Fruit fly (Drosophila melanogaster) whole organism, embryonic: ENCODE measurements around the gene Drgx.
A peak's percentile ranks its signal among the peaks of the same experiment; 100 is the strongest.

Experiments used
- Atf3 ChIP-seq: fragments of 200-800 bp; sonication (Bioruptor generic); optimal IDR thresholded peaks from 3 replicates; lab custom pipeline; 2016; ENCODE audit warnings: missing biosample characterization, missing genetic modification characterization
- BEAF-32 ChIP-seq: fragments of 200-800 bp; sonication (Bioruptor generic); optimal IDR thresholded peaks from 3 replicates; lab custom pipeline; 2017; ENCODE audit warnings: missing biosample characterization, missing genetic modification characterization, mild to moderate bottlenecking, moderate library complexity, missing genetic modification reagents
- Bdp1 ChIP-seq: fragments of 200-800 bp; sonication (Bioruptor generic); optimal IDR thresholded peaks from 3 replicates; lab custom pipeline; 2016; ENCODE audit warnings: missing biosample characterization, missing genetic modification characterization
- CG10209 ChIP-seq: fragments of 200-800 bp; sonication (Bioruptor generic); optimal IDR thresholded peaks from 3 replicates; lab custom pipeline; 2017; ENCODE audit warnings: missing biosample characterization, mild to moderate bottlenecking, missing genetic modification characterization, missing genetic modification reagents
- CG11085 ChIP-seq: fragments of 200-800 bp; sonication (Bioruptor generic); IDR thresholded peaks from 2 replicates; pipeline ENCODE4 v1.3.6; 2022; ENCODE audit warnings: missing biosample characterization, missing genetic modification characterization
- CG11696 ChIP-seq: fragments of 200-800 bp; sonication (Bioruptor generic); IDR thresholded peaks from 2 replicates; pipeline ENCODE4 v1.3.6; 2022; ENCODE audit warnings: missing biosample characterization, missing genetic modification characterization
- CG12659 ChIP-seq: fragments of 200-800 bp; sonication (Bioruptor generic); optimal IDR thresholded peaks from 3 replicates; lab custom pipeline; 2017; ENCODE audit warnings: mild to moderate bottlenecking, missing biosample characterization, missing genetic modification reagents, missing genetic modification characterization
- CG15011 ChIP-seq: fragments of 200-800 bp; sonication (Bioruptor generic); optimal IDR thresholded peaks from 3 replicates; lab custom pipeline; 2018; ENCODE audit warnings: missing biosample characterization, mild to moderate bottlenecking, missing genetic modification characterization
- CG1529 ChIP-seq: fragments of 200-800 bp; sonication (Bioruptor generic); optimal IDR thresholded peaks from 3 replicates; lab custom pipeline; 2018; ENCODE audit warnings: missing biosample characterization, missing genetic modification characterization
- CG15696 ChIP-seq: fragments of 200-800 bp; sonication (Bioruptor generic); optimal IDR thresholded peaks from 2 replicates; lab custom pipeline; 2019; ENCODE audit warnings: missing biosample characterization, mild to moderate bottlenecking, missing genetic modification characterization, moderate library complexity
- CG16813 ChIP-seq: fragments of 200-800 bp; sonication (Bioruptor generic); IDR thresholded peaks from 3 replicates; pipeline ENCODE4 v1.3.6; 2022; ENCODE audit warnings: missing biosample characterization, missing genetic modification characterization; ENCODE audit not compliant: partially characterized antibody
- CG17568 ChIP-seq: fragments of 200-800 bp; sonication (Bioruptor generic); optimal IDR thresholded peaks from 2 replicates; lab custom pipeline; 2018; ENCODE audit warnings: missing biosample characterization, mild to moderate bottlenecking, missing genetic modification characterization, moderate library complexity
- CG2129 ChIP-seq: fragments of 200-800 bp; sonication (Bioruptor generic); IDR thresholded peaks from 2 replicates; pipeline ENCODE4 v1.3.6; 2022; ENCODE audit warnings: missing biosample characterization, missing genetic modification characterization; ENCODE audit not compliant: partially characterized antibody
- CG3726 ChIP-seq: fragments of 200-800 bp; sonication (Bioruptor generic); IDR thresholded peaks from 3 replicates; pipeline ENCODE4, ENCODE4 v1.3.6; 2022; ENCODE audit warnings: missing biosample characterization, missing genetic modification characterization
- CG3847 ChIP-seq: fragments of 200-800 bp; sonication (Bioruptor generic); IDR thresholded peaks from 2 replicates; pipeline ENCODE4 v1.3.6; 2022; ENCODE audit warnings: missing biosample characterization, missing genetic modification characterization
- CG4404 ChIP-seq: fragments of 200-800 bp; sonication (Bioruptor generic); IDR thresholded peaks from 2 replicates; pipeline ENCODE4 v1.3.6; 2022; ENCODE audit warnings: missing biosample characterization, missing genetic modification characterization
- CG7271 ChIP-seq: fragments of 200-800 bp; sonication (Bioruptor generic); optimal IDR thresholded peaks from 2 replicates; lab custom pipeline; 2018; ENCODE audit warnings: missing biosample characterization, mild to moderate bottlenecking, missing genetic modification characterization, moderate library complexity
- CG7372 ChIP-seq: fragments of 200-800 bp; sonication (Bioruptor generic); IDR thresholded peaks from 2 replicates; pipeline ENCODE4 v1.3.6; 2022; ENCODE audit warnings: missing biosample characterization, missing genetic modification characterization
- CG7745 ChIP-seq: fragments of 200-800 bp; sonication (Bioruptor generic); optimal IDR thresholded peaks from 2 replicates; lab custom pipeline; 2018; ENCODE audit warnings: missing biosample characterization, mild to moderate bottlenecking, missing genetic modification characterization, moderate library complexity
- CG7839 ChIP-seq: fragments of 200-800 bp; sonication (Bioruptor generic); optimal IDR thresholded peaks from 3 replicates; lab custom pipeline; 2018; ENCODE audit warnings: missing biosample characterization, mild to moderate bottlenecking, missing genetic modification characterization, moderate library complexity
- CG9437 ChIP-seq: fragments of 200-800 bp; sonication (Bioruptor generic); optimal IDR thresholded peaks from 2 replicates; lab custom pipeline; 2018; ENCODE audit warnings: missing biosample characterization, mild to moderate bottlenecking, missing genetic modification characterization
- CG9609 ChIP-seq: fragments of 200-800 bp; sonication (Bioruptor generic); optimal IDR thresholded peaks from 3 replicates; lab custom pipeline; 2016; ENCODE audit warnings: missing biosample characterization, missing genetic modification characterization
- Camta ChIP-seq: fragments of 200-800 bp; sonication (Bioruptor generic); optimal IDR thresholded peaks from 2 replicates; lab custom pipeline; 2016; ENCODE audit warnings: missing biosample characterization, missing genetic modification characterization
- D19B ChIP-seq: fragments of 200-800 bp; sonication (Bioruptor generic); optimal IDR thresholded peaks from 2 replicates; lab custom pipeline; 2017; ENCODE audit warnings: missing biosample characterization, mild to moderate bottlenecking, missing genetic modification characterization
- Gug ChIP-seq: fragments of 200-800 bp; sonication (Bioruptor generic); IDR thresholded peaks from 4 replicates; pipeline ENCODE4 v1.3.6; 2022; ENCODE audit warnings: missing biosample characterization, missing genetic modification characterization
- Hsf ChIP-seq: fragments of 200-800 bp; sonication (Bioruptor generic); optimal IDR thresholded peaks from 3 replicates; lab custom pipeline; 2016; ENCODE audit warnings: missing biosample characterization, missing genetic modification characterization
- Ssrp ChIP-seq: fragments of 200-800 bp; sonication (Bioruptor generic); optimal IDR thresholded peaks from 2 replicates; lab custom pipeline; 2018; ENCODE audit warnings: missing biosample characterization, mild to moderate bottlenecking, missing genetic modification characterization, moderate library complexity
- ato ChIP-seq: fragments of 200-800 bp; sonication (Bioruptor generic); IDR thresholded peaks from 2 replicates; pipeline ENCODE4 v1.3.6; 2022; ENCODE audit warnings: missing biosample characterization, missing genetic modification characterization; ENCODE audit not compliant: partially characterized antibody
- bcd ChIP-seq: fragments of 200-800 bp; sonication (Bioruptor generic); optimal IDR thresholded peaks from 2 replicates; lab custom pipeline; 2017; ENCODE audit warnings: missing biosample characterization, mild to moderate bottlenecking, missing genetic modification characterization
- bsh ChIP-seq, 2 experiments: fragments of 200-800 bp; sonication (Bioruptor generic); optimal IDR thresholded peaks; 2 replicates each; lab custom pipeline; 2017 to 2018; ENCODE audit warnings: mild to moderate bottlenecking in 2 of 2, missing biosample characterization in 2 of 2, missing genetic modification characterization in 2 of 2, moderate library complexity in 1 of 2
- cato ChIP-seq: fragments of 200-800 bp; sonication (Bioruptor generic); optimal IDR thresholded peaks from 2 replicates; lab custom pipeline; 2016; ENCODE audit warnings: missing biosample characterization, missing genetic modification characterization, borderline replicate concordance
- esg ChIP-seq: fragments of 200-800 bp; sonication (Bioruptor generic); conservative IDR thresholded peaks from 2 replicates; pipeline ENCODE4 v1.3.6; 2022; ENCODE audit warnings: missing biosample characterization, missing genetic modification characterization
- grau ChIP-seq: fragments of 200-800 bp; optimal IDR thresholded peaks from 3 replicates; lab custom pipeline; 2019; ENCODE audit warnings: missing biosample characterization, mild to moderate bottlenecking, missing genetic modification characterization, moderate library complexity
- her ChIP-seq: fragments of 200-800 bp; sonication (Bioruptor generic); optimal IDR thresholded peaks from 2 replicates; lab custom pipeline; 2016; ENCODE audit warnings: missing biosample characterization, missing genetic modification characterization
- inv ChIP-seq: fragments of 200-800 bp; sonication (Bioruptor generic); IDR thresholded peaks from 2 replicates; pipeline ENCODE4 v1.3.6; 2022; ENCODE audit warnings: missing biosample characterization, missing genetic modification characterization; ENCODE audit not compliant: partially characterized antibody
- knrl ChIP-seq: fragments of 200-800 bp; sonication (Bioruptor generic); IDR thresholded peaks from 3 replicates; pipeline ENCODE4 v1.3.6; 2022; ENCODE audit warnings: missing biosample characterization, missing genetic modification characterization; ENCODE audit not compliant: partially characterized antibody
- lilli ChIP-seq: fragments of 200-800 bp; sonication (Bioruptor generic); optimal IDR thresholded peaks from 3 replicates; lab custom pipeline; 2016; ENCODE audit warnings: missing biosample characterization, missing genetic modification characterization
- mam ChIP-seq: fragments of 200-800 bp; sonication (Bioruptor generic); optimal IDR thresholded peaks from 3 replicates; lab custom pipeline; 2016; ENCODE audit warnings: missing biosample characterization, missing genetic modification characterization
- pfk ChIP-seq: fragments of 200-800 bp; sonication (Bioruptor generic); optimal IDR thresholded peaks from 2 replicates; lab custom pipeline; 2018; ENCODE audit warnings: missing biosample characterization, mild to moderate bottlenecking, missing genetic modification characterization, moderate library complexity
- pho ChIP-seq: fragments of 200-800 bp; sonication (Bioruptor generic); optimal IDR thresholded peaks from 2 replicates; lab custom pipeline; 2016; ENCODE audit warnings: missing biosample characterization, missing genetic modification characterization
- pros ChIP-seq: fragments of 200-800 bp; sonication (Bioruptor generic); optimal IDR thresholded peaks from 3 replicates; lab custom pipeline; 2019; ENCODE audit warnings: missing biosample characterization, mild to moderate bottlenecking, missing genetic modification characterization, moderate library complexity
- ranshi ChIP-seq: fragments of 200-800 bp; sonication (Bioruptor generic); IDR thresholded peaks from 2 replicates; pipeline ENCODE4 v1.3.6; 2022; ENCODE audit warnings: missing biosample characterization, missing genetic modification characterization
- repo ChIP-seq: fragments of 200-800 bp; sonication (Bioruptor generic); optimal IDR thresholded peaks from 2 replicates; lab custom pipeline; 2016; ENCODE audit warnings: missing biosample characterization, missing genetic modification characterization
- run ChIP-seq: fragments of 200-800 bp; sonication (Bioruptor generic); optimal IDR thresholded peaks from 3 replicates; lab custom pipeline; 2018; ENCODE audit warnings: missing biosample characterization, mild to moderate bottlenecking, missing genetic modification characterization
- sens ChIP-seq: fragments of 200-800 bp; sonication (Bioruptor generic); peaks from one replicate; lab custom pipeline; 2016; ENCODE audit warnings: missing biosample characterization, missing genetic modification characterization
- sna ChIP-seq: fragments of 200-800 bp; sonication (Bioruptor generic); IDR thresholded peaks from 2 replicates; pipeline ENCODE4 v1.3.6; 2022; ENCODE audit warnings: missing biosample characterization, missing genetic modification characterization; ENCODE audit not compliant: partially characterized antibody
- vnd ChIP-seq: fragments of 200-800 bp; sonication (Bioruptor generic); IDR thresholded peaks from 3 replicates; pipeline ENCODE4 v1.3.6; 2022; ENCODE audit warnings: missing biosample characterization, missing genetic modification characterization; ENCODE audit not compliant: partially characterized antibody
- vvl ChIP-seq: fragments of 200-800 bp; sonication (Bioruptor generic); IDR thresholded peaks from 2 replicates; pipeline ENCODE4 v1.3.6; 2022; ENCODE audit warnings: missing biosample characterization, missing genetic modification characterization
- z ChIP-seq: fragments of 200-800 bp; sonication (Bioruptor generic); IDR thresholded peaks from 3 replicates; pipeline ENCODE4 v1.3.6; 2022; ENCODE audit warnings: missing biosample characterization, missing genetic modification characterization
- zf30C ChIP-seq: fragments of 200-800 bp; sonication (Bioruptor generic); optimal IDR thresholded peaks from 3 replicates; lab custom pipeline; 2018; ENCODE audit warnings: missing biosample characterization, mild to moderate bottlenecking, missing genetic modification characterization

Drgx gene

DNA sequence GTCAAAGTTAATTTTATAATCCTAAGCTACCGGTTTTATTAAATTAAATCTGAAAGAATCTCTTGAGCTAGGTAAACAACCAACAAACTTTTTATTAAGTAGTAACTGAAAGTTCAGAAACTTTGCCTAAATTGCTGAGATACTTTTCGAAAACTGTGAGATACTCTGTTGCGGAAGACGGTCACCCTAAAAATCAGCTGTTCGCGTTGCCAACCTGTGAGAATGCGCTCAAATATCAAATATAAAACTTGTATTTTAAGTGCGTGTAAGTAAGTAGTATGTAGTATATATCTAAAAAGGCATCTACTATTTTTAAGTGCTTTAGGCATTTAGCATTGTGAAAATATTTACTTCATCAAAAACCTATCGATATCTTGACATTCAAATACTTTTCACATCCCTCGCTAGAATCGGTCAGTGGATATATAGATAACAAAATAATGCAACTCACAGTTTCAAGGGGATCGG lies 50.4 kb downstream of the Drgx start, which contains the start of the genes CG31955 and CG2818 (continued):
- TF ChIP-seq D19B (GFP tag; lab: Kevin White, UChicago), result no peak
- TF ChIP-seq Bdp1, result no peak
- no peak for TF ChIP-seq CG15696 (tag; lab: Kevin White, UChicago)
- TF ChIP-seq CG1529 (GFP tag; lab: Kevin White, UChicago), result no peak
- TF ChIP-seq sna (GFP tag; lab: Robert Waterston, UW), result peak; percentile 85
- peak; percentile 42 for TF ChIP-seq Hsf (GFP tag; lab: Kevin White, UChicago)
- no peak for TF ChIP-seq CG10209
- no peak for TF ChIP-seq pho
- TF ChIP-seq bcd (GFP tag; lab: Kevin White, UChicago), result no peak
- TF ChIP-seq lilli (GFP tag; lab: Kevin White, UChicago), result peak; percentile 75
- TF ChIP-seq CG2129, result peak; percentile 63; the same call in 1 of the 2 replicates
- no peak for TF ChIP-seq Gug (GFP tag; lab: Robert Waterston, UW)
- peak; percentile 63 for TF ChIP-seq sens (GFP tag; lab: Kevin White, UChicago)
- TF ChIP-seq vvl (GFP tag; lab: Robert Waterston, UW), result no peak
- no peak for TF ChIP-seq z (GFP tag; lab: Robert Waterston, UW)
- no peak for TF ChIP-seq her (GFP tag; lab: Kevin White, UChicago)
- no peak for TF ChIP-seq CG7745 (tag; lab: Kevin White, UChicago)
- peak; percentile 76 for TF ChIP-seq CG16813 (GFP tag; lab: Robert Waterston, UW)
- TF ChIP-seq CG11696 (GFP tag; lab: Robert Waterston, UW), result no peak
- TF ChIP-seq repo (GFP tag; lab: Kevin White, UChicago), result no peak
- TF ChIP-seq CG11085 (GFP tag; lab: Robert Waterston, UW), result no peak
- TF ChIP-seq CG12659 (GFP tag; lab: Kevin White, UChicago), result peak; percentile 46
- no peak for TF ChIP-seq Ssrp
- no peak for TF ChIP-seq CG17568 (GFP tag; lab: Kevin White, UChicago)
- no peak for TF ChIP-seq esg (GFP tag; lab: Robert Waterston, UW)
- no peak for TF ChIP-seq pros (GFP tag; lab: Kevin White, UChicago)
- TF ChIP-seq vnd, result peak; percentile 36; the same call in 1 of the 3 replicates
- TF ChIP-seq CG4404 (GFP tag; lab: Robert Waterston, UW), result no peak
- TF ChIP-seq CG9609 (GFP tag; lab: Kevin White, UChicago), result no peak
- TF ChIP-seq CG9437 (GFP tag; lab: Kevin White, UChicago), result no peak
- TF ChIP-seq CG7839 (tag; lab: Kevin White, UChicago), result no peak
- TF ChIP-seq BEAF-32, result peak; percentile 80
- no peak for TF ChIP-seq CG3726
- peak; percentile 62 for TF ChIP-seq inv
- no peak for TF ChIP-seq CG15011 (GFP tag; lab: Kevin White, UChicago)
- TF ChIP-seq bsh (GFP tag; optimal IDR thresholded peaks at IDR 0.05; lab: Kevin White, UChicago), result peak in 1 of 2 experiments; percentile 19
- TF ChIP-seq knrl, result peak; percentile 68
- TF ChIP-seq ranshi, result peak; percentile 62; the same call in 1 of the 2 replicates
- TF ChIP-seq Atf3 (GFP tag; lab: Kevin White, UChicago), result no peak
- peak; percentile 51 for TF ChIP-seq CG3847
- no peak for TF ChIP-seq Camta (GFP tag; lab: Kevin White, UChicago)
- no peak for TF ChIP-seq run
- no peak for TF ChIP-seq pfk (GFP tag; lab: Kevin White, UChicago)
- TF ChIP-seq cato (GFP tag; lab: Kevin White, UChicago), result no peak
- no peak for TF ChIP-seq ato (GFP tag; lab: Robert Waterston, UW)
- no peak for TF ChIP-seq mam (GFP tag; lab: Kevin White, UChicago)
- peak; percentile 18 for TF ChIP-seq grau (tag; lab: Kevin White, UChicago)
- TF ChIP-seq CG7372 (GFP tag; lab: Robert Waterston, UW), result no peak
- TF ChIP-seq zf30C (GFP tag; lab: Kevin White, UChicago), result no peak
- no peak for TF ChIP-seq CG7271 (tag; lab: Kevin White, UChicago)
